Worm (Caenorhabditis elegans) whole organism, young adult: Measurements from ENCODE around the gene B0416.10.

Source experiments
- B0035.1 ChIP-seq: sonication (generic microtip); optimal IDR thresholded peaks from 2 replicates; lab custom pipeline; 2016; ENCODE audit warnings: missing genetic modification characterization, mild to moderate bottlenecking, missing compliant biosample characterization, missing genotype, missing genetic modification reagents
- F10E7.11 ChIP-seq: sonication (generic microtip); optimal IDR thresholded peaks from 2 replicates; lab custom pipeline; 2017; ENCODE audit warnings: mild to moderate bottlenecking, missing genetic modification characterization, moderate library complexity, missing compliant biosample characterization
- F33H1.4 ChIP-seq: fragments of 200-800 bp; sonication (Bioruptor generic); IDR thresholded peaks from 2 replicates; pipeline ENCODE4 v1.3.6; 2022; ENCODE audit warnings: missing genetic modification reagents, missing genetic modification characterization, missing compliant biosample characterization
- F39B2.1 ChIP-seq: fragments of 200-800 bp; sonication (Bioruptor generic); IDR thresholded peaks from 2 replicates; pipeline ENCODE4 v1.3.6; 2022; ENCODE audit warnings: missing genetic modification reagents, missing genetic modification characterization, missing compliant biosample characterization
- F55B11.4 ChIP-seq: sonication (generic microtip); optimal IDR thresholded peaks from 2 replicates; lab custom pipeline; 2016; ENCODE audit warnings: missing compliant biosample characterization, missing genetic modification characterization, borderline replicate concordance; ENCODE audit not compliant: insufficient read depth
- Y53F4B.3 ChIP-seq: fragments of 200-800 bp; sonication (Bioruptor generic); IDR thresholded peaks from 2 replicates; pipeline ENCODE4 v1.3.6; 2022; ENCODE audit warnings: missing genetic modification reagents, missing genetic modification characterization, missing compliant biosample characterization
- Y79H2A.3 ChIP-seq: fragments of 200-800 bp; sonication (Bioruptor generic); conservative IDR thresholded peaks from 2 replicates; pipeline ENCODE4 v1.3.6; 2022; ENCODE audit warnings: missing genetic modification reagents, missing genetic modification characterization, missing compliant biosample characterization
- ZK185.1 ChIP-seq: sonication (generic microtip); optimal IDR thresholded peaks from 2 replicates; lab custom pipeline; 2016; ENCODE audit warnings: mild to moderate bottlenecking, missing genetic modification characterization, missing compliant biosample characterization; ENCODE audit not compliant: poor library complexity, severe bottlenecking
- akir-1 ChIP-seq: fragments of 200-800 bp; sonication (Bioruptor generic); optimal IDR thresholded peaks from 2 replicates; lab custom pipeline; 2018; ENCODE audit warnings: mild to moderate bottlenecking, missing genetic modification characterization, moderate library complexity, missing compliant biosample characterization
- aptf-3 ChIP-seq: fragments of 200-800 bp; sonication (Bioruptor generic); IDR thresholded peaks from 2 replicates; pipeline ENCODE4 v1.3.6; 2022; ENCODE audit warnings: missing genetic modification characterization, missing compliant biosample characterization
- atf-7 ChIP-seq: sonication (generic microtip); optimal IDR thresholded peaks from 2 replicates; lab custom pipeline; 2017; ENCODE audit warnings: mild to moderate bottlenecking, missing genetic modification characterization, missing compliant biosample characterization
- attf-3 ChIP-seq: fragments of 200-800 bp; sonication (Bioruptor generic); conservative IDR thresholded peaks from 2 replicates; pipeline ENCODE4 v1.3.6; 2022; ENCODE audit warnings: missing genetic modification reagents, missing genetic modification characterization, missing compliant biosample characterization
- attf-5 ChIP-seq: fragments of 200-800 bp; sonication (Bioruptor generic); optimal IDR thresholded peaks from 2 replicates; lab custom pipeline; 2018; ENCODE audit warnings: mild to moderate bottlenecking, missing genetic modification characterization, missing compliant biosample characterization
- ceh-40 ChIP-seq: fragments of 200-800 bp; sonication (Bioruptor generic); IDR thresholded peaks from 2 replicates; pipeline ENCODE4 v1.3.6; 2022; ENCODE audit warnings: missing genetic modification characterization, missing compliant biosample characterization
- efl-1 ChIP-seq: fragments of 150-350 bp; optimal IDR thresholded peaks from 2 replicates; lab custom pipeline; 2014; ENCODE audit warnings: missing biosample characterization, missing genetic modification reagents, missing genetic modification characterization
- ets-4 ChIP-seq: fragments of 200-800 bp; sonication (Bioruptor generic); optimal IDR thresholded peaks from 2 replicates; lab custom pipeline; 2018; ENCODE audit warnings: mild to moderate bottlenecking, missing genetic modification characterization, missing compliant biosample characterization
- him-1 ChIP-seq: sonication (generic microtip); optimal IDR thresholded peaks from 2 replicates; lab custom pipeline; 2016; ENCODE audit warnings: missing genotype, missing genetic modification reagents, missing genetic modification characterization, missing compliant biosample characterization
- hmg-1.2 ChIP-seq: fragments of 200-800 bp; sonication (Bioruptor generic); IDR thresholded peaks from 2 replicates; pipeline ENCODE4 v1.3.6; 2022; ENCODE audit warnings: missing genetic modification reagents, missing genetic modification characterization, missing compliant biosample characterization
- let-607 ChIP-seq, 2 experiments: fragments of 200-800 bp in 1 of 2; sonication (Bioruptor generic) in 1 of 2; sonication (generic microtip) in 1 of 2; optimal IDR thresholded peaks; 2 replicates each; lab custom pipeline; 2016 to 2018; ENCODE audit warnings: mild to moderate bottlenecking in 2 of 2, missing compliant biosample characterization in 2 of 2, missing genetic modification characterization in 2 of 2, moderate library complexity in 2 of 2, missing genotype in 1 of 2
- lin-26 ChIP-seq: fragments of 200-800 bp; sonication (Bioruptor generic); IDR thresholded peaks from 2 replicates; pipeline ENCODE4 v1.3.6; 2022; ENCODE audit warnings: missing genetic modification reagents, missing genetic modification characterization, missing compliant biosample characterization
- mes-4 ChIP-seq: sonication (generic microtip); optimal IDR thresholded peaks from 2 replicates; lab custom pipeline; 2016; ENCODE audit warnings: missing genotype, missing genetic modification characterization, missing compliant biosample characterization
- nfyb-1 ChIP-seq: fragments of 200-800 bp; sonication (Bioruptor generic); IDR thresholded peaks from 2 replicates; pipeline ENCODE4 v1.3.6; 2022; ENCODE audit warnings: missing genetic modification reagents, missing genetic modification characterization, missing compliant biosample characterization
- nhr-80 ChIP-seq: sonication (generic microtip); optimal IDR thresholded peaks from 2 replicates; lab custom pipeline; 2016; ENCODE audit warnings: missing genetic modification characterization, missing compliant biosample characterization
- rcor-1 ChIP-seq: fragments of 200-800 bp; sonication (Bioruptor generic); IDR thresholded peaks from 2 replicates; pipeline ENCODE4 v1.3.6; 2022; ENCODE audit warnings: missing genetic modification reagents, missing genetic modification characterization, missing compliant biosample characterization
- snpc-4 ChIP-seq, 5 experiments: fragments of 150-350 bp in 1 of 5; sonication (generic microtip) in 4 of 5; optimal IDR thresholded peaks; 2 replicates each; lab custom pipeline; 2014 to 2018; ENCODE audit warnings: missing genetic modification characterization in 5 of 5, missing biosample characterization in 3 of 5, antibody characterized with exemption in 2 of 5, mild to moderate bottlenecking in 2 of 5, missing compliant biosample characterization in 2 of 5, missing genotype in 2 of 5, moderate library complexity in 2 of 5, missing genetic modification reagents in 1 of 5
- tbx-9 ChIP-seq: sonication (generic microtip); optimal IDR thresholded peaks from 2 replicates; lab custom pipeline; 2016; ENCODE audit warnings: borderline replicate concordance, missing genetic modification characterization, inconsistent platforms, missing compliant biosample characterization
- tlf-1 ChIP-seq: fragments of 200-800 bp; sonication (Bioruptor generic); optimal IDR thresholded peaks from 2 replicates; lab custom pipeline; 2018; ENCODE audit warnings: mild to moderate bottlenecking, missing genetic modification characterization, missing compliant biosample characterization
- xnd-1 ChIP-seq: sonication (generic microtip); optimal IDR thresholded peaks from 2 replicates; lab custom pipeline; 2016; ENCODE audit warnings: missing genotype, missing genetic modification reagents, missing genetic modification characterization, missing compliant biosample characterization
- zfh-2 ChIP-seq: fragments of 200-800 bp; sonication (Bioruptor generic); conservative IDR thresholded peaks from 2 replicates; pipeline ENCODE4 v1.3.6; 2022; ENCODE audit warnings: missing genetic modification reagents, missing genetic modification characterization, missing compliant biosample characterization
- ztf-18 ChIP-seq: sonication (generic microtip); optimal IDR thresholded peaks from 2 replicates; lab custom pipeline; 2016; ENCODE audit warnings: missing genotype, mild to moderate bottlenecking, missing genetic modification characterization, missing compliant biosample characterization
- ztf-22 ChIP-seq: fragments of 200-800 bp; sonication (Bioruptor generic); optimal IDR thresholded peaks from 2 replicates; lab custom pipeline; 2018; ENCODE audit warnings: mild to moderate bottlenecking, missing genetic modification characterization, moderate library complexity, missing compliant biosample characterization
- ztf-26 ChIP-seq: sonication (generic microtip); optimal IDR thresholded peaks from 2 replicates; lab custom pipeline; 2017; ENCODE audit warnings: missing genetic modification characterization, missing compliant biosample characterization

Gene B0416.10

ce11 chrX:9283026-9283425 is 8.6 kb upstream of the B0416.10 start, which contains the start of gene B0416.11:
B0416.11 (minus strand) TSS chrX:9283126.
- TF ChIP-seq akir-1 (GFP tag; lab: Kevin White, UChicago) (no peak), tbx-9 (tag; lab: Kevin White, UChicago) (no peak), nfyb-1 (GFP tag; lab: Robert Waterston, UW) (no peak), ztf-22 (GFP tag; lab: Kevin White, UChicago) (no peak), tlf-1 (GFP tag; lab: Kevin White, UChicago) (no peak), aptf-3 (GFP tag; lab: Robert Waterston, UW) (no peak), ztf-18 (tag; lab: Kevin White, UChicago) (no peak)

DNA sequence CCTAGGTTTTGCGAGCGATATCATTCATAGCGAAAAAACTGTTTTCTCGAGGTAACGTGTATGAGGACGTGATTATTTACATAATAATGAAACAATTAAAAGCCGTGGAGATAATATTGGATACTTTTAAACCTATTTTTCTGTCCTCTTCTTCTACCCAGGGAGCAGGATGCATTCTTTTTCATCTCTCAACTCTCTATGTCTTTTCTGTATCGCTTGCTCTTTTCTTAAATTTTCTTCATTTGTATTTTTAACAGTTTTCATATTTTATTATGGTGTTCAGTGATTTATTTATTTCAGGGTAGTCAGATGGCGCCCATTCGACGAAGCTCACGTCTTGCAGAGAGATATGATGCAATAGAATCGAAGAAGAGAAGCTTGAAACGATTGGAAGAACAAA is 4.2 kb upstream of the B0416.10 start, which contains the start of gene B0416.4:
TSS of gene B0416.4 (plus strand) at position 301 of the 400 bp plus-strand sequence.
- TF ChIP-seq xnd-1 (tag; lab: Kevin White, UChicago) (no peak), rcor-1 (GFP tag; lab: Robert Waterston, UW) (no peak), F55B11.4 (tag; lab: Kevin White, UChicago) (no peak), Y53F4B.3 (no peak), tlf-1 (GFP tag; lab: Kevin White, UChicago) (no peak), attf-3 (no peak), Y79H2A.3 (GFP tag; lab: Robert Waterston, UW) (no peak), zfh-2 (GFP tag; lab: Robert Waterston, UW) (no peak)

DNA sequence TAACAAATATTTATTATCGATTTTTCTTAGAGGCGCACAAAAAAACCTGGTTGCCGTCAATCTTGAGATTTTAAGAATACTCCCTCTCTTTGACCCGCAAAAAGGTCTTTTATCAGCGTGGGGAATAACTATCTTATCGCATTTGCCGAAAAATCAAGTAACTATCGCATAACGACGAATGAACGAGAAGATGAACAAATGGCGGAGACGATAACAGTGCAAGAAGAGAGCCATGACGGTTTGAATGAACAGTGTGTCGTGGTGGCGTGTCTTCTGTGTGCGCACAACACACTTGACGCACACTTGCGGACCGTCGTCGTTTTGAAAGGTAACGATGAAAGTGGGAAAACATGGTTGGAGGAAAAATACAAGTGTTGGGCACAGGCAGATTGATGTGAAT is 2.6 kb downstream of the B0416.10 start:
- 0 out of 2 replicates have a peak, but pooled peaks have one; percentile 17 for TF ChIP-seq nfyb-1 (GFP tag; lab: Robert Waterston, UW)
- TF ChIP-seq ztf-26, result peak; percentile 14
- peak; percentile 8 for TF ChIP-seq ZK185.1 (tag; lab: Kevin White, UChicago)
- TF ChIP-seq F10E7.11 (tag; lab: Kevin White, UChicago), result no peak
- TF ChIP-seq attf-5 (GFP tag; lab: Kevin White, UChicago), result peak; percentile 22
- TF ChIP-seq nhr-80, result peak; percentile 95
- no peak for TF ChIP-seq efl-1 (GFP tag; lab: Kevin White, UChicago)
- peak; percentile 51 for TF ChIP-seq ets-4 (GFP tag; lab: Kevin White, UChicago)
- no peak for TF ChIP-seq F39B2.1
- TF ChIP-seq F33H1.4, result no peak
- peak; percentile 65 to 84 for TF ChIP-seq let-607 (tag; optimal IDR thresholded peaks at IDR 0.05; lab: Kevin White, UChicago)
- TF ChIP-seq ceh-40 (GFP tag; lab: Robert Waterston, UW), result no peak
- TF ChIP-seq hmg-1.2 (GFP tag; lab: Robert Waterston, UW), result peak; percentile 30; the same call in 1 of the 2 replicates
- TF ChIP-seq atf-7 (tag; lab: Kevin White, UChicago), result peak; percentile 47
- TF ChIP-seq B0035.1 (tag; lab: Kevin White, UChicago), result no peak
- no peak for TF ChIP-seq mes-4 (tag; lab: Kevin White, UChicago)
- TF ChIP-seq ztf-22 (GFP tag; lab: Kevin White, UChicago), result peak; percentile 1

- TF ChIP-seq lin-26 (GFP tag; lab: Robert Waterston, UW) (no peak), him-1 (tag; lab: Kevin White, UChicago) (no peak), F10E7.11 (tag; lab: Kevin White, UChicago) (no peak), snpc-4 (GFP tag; optimal IDR thresholded peaks at IDR 0.05; lab: Kevin White, UChicago) (no peak), snpc-4 (tag; optimal IDR thresholded peaks at IDR 0.05; lab: Kevin White, UChicago) (no peak), hmg-1.2 (GFP tag; lab: Robert Waterston, UW) (no peak)
These were observed 3.7 kb downstream of the B0416.10 start, which contains the start of gene B0416.5 for ce11 chrX:9270753-9271152. B0416.5 (minus strand) TSS chrX:9270853.
